Worm (Caenorhabditis elegans): Measurements from ENCODE around the gene C06B8.7.

C06B8.7 gene

DNA sequence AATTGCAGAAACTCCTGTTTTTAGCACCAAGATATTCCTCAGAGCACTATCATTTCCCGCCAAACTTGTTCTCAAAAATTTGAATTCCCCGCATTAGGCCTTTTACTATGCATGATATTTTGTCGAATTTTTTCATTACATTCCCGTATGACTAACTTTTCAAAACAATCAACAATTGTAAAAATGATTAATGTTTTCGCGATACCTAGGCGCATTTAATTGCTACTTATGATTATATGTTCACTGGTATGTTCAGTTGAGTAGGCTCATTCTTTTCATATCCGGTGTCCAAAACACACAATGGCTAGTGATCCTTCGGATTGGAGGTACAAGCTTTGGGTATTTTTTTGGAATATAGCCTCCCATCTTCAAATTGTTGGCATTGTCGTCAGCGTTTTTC lies 10.8 kb upstream of the C06B8.7 start, which contains the start of gene srw-21:
srw-21 (plus strand) TSS at position 301 of the 400 bp plus-strand sequence.
- no peak for TF ChIP-seq unc-62 (GFP tag; optimal IDR thresholded peaks at IDR 0.05)

DNA sequence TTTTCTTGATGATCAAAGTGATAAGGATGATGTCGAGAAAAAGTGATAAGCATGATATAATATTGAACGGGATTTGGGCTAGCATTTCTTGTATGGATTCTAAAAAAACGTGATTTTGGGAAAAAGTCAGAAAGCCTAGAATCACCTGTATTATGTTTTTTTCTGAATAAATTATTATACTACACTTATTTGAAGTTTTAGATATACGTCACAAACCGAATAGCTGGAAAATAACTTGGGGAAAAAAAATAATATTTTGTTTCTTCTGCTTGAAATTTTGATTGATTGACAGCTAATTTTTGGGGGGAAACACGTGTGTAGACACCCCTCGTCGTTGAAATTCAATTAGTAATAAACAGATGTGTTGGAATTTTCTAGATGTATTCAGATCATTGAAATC lies 6.0 kb upstream of the C06B8.7 start, which contains the start of gene str-264:
str-264 (minus strand) TSS at position 101 of the 400 bp plus-strand sequence.
- TF ChIP-seq unc-62 (GFP tag; optimal IDR thresholded peaks at IDR 0.05), result no peak

ce11 chrV:15493680-15494079 lies 4.9 kb upstream of the C06B8.7 start, which contains the start of gene srh-218:
Gene srh-218, plus strand, starts transcription at chrV:15493980.
- no peak for TF ChIP-seq unc-62 (GFP tag; optimal IDR thresholded peaks at IDR 0.05)

- no peak for TF ChIP-seq unc-62 (GFP tag; optimal IDR thresholded peaks at IDR 0.05)
These were observed 3.4 kb upstream of the C06B8.7 start, which contains the start of gene srh-219 for ce11 chrV:15495169-15495568. Gene srh-219, plus strand, starts transcription at chrV:15495469.

ce11 chrV:15497731-15498130 lies 803 bp upstream of the C06B8.7 start:
- TF ChIP-seq unc-62 (GFP tag; optimal IDR thresholded peaks at IDR 0.05), result no peak

ce11 chrV:15499099-15499498 lies 565 bp downstream of the C06B8.7 start:
- TF ChIP-seq unc-62 (GFP tag; optimal IDR thresholded peaks at IDR 0.05), result no peak

ce11 chrV:15503603-15504002 lies 5.1 kb downstream of the C06B8.7 start:
- TF ChIP-seq unc-62 (GFP tag; optimal IDR thresholded peaks at IDR 0.05), result no peak

DNA sequence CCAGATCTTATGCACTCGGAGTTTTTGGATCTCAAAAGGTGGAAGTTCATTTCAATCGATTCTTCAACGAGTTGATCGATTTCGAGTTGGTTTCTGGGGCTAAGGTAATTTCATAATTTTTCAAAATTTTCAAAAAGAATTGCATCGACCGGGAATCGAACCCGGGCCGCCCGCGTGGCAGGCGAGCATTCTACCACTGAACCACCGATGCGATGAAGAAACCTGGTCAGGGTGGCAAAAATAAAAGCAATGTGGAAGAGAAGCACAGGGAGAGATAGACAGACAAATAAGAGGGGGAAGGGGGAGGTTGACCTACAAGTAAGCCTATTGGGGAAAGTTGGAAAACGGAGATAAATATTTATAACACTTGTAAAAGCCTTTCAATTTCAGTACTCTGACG lies 6.5 kb downstream of the C06B8.7 start:
- no peak for TF ChIP-seq unc-62 (GFP tag; optimal IDR thresholded peaks at IDR 0.05)

DNA sequence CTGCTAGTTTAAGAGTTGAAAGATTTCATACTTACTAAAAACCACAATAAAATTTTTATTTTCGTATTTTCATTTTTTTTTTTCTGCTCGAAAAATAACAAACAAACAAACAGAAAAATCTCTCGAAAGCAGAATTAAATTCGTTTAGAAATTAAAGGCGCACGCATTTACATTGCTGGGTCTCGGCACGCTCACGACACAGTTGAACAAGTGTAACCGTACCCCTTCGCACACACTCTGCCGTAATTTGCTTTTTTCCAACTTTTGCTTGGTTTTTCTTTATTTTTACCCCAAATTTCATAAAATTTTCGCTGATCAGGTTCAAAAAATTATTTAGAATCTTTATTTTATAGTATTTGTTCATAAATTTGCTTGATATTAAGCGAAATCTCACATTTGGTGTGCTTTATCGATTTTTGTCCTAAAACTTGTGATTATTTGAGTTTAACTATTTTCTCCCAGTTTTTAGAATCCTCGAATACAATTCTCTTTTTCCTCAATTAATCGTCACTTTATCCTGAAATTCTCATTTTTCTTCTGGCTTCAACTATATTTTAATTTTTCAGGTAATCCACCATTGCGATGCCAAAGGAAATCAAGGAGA lies 13.2 kb downstream of the C06B8.7 start, which contains the start of gene rpl-38:
rpl-38 (plus strand) TSS at position 554 of the 604 bp plus-strand sequence.
- TF ChIP-seq unc-62 (GFP tag; optimal IDR thresholded peaks at IDR 0.05), result no peak

DNA sequence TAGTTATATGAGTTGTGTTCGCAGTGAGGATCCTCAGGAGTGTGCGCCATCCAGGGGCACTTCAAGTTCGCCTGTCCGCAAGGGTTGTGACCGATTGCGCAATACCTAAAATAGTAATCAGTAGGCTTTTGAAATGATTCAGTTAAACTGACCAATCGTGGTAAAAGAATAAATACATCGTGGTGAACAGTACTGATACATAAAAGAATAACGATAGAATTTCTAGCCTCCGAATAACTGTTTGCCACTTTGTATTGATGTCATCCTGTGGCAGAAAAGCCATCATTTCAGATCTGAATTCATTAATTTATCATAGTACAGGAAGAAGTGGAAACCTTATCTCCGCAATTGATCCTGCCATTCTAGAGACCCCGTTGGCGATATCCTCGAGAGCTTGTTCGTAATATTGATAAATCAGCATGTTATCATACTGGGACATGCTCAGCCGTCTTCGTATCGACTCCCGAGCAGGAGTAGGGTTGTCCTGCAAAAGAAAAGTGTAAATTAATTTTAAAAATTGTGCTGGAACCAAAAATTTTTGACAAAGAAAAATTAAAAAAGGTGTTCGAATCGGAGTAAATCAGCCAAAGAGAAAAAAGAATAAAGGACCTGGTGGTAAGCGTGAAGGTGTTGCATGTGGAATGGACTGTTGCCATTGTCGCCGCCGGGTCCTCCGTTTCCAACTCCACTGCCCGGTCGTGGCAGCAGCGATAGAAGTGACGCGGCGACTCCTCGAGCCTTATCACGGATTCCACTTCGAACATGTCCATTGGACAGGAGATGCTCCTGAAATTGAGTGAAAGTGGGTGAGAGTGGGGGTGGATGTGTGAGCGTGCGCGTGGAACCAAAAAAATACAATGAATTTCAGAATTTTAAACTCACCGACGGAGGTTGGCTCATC lies 14.6 kb downstream of the C06B8.7 start:
- no peak for TF ChIP-seq unc-62 (GFP tag; optimal IDR thresholded peaks at IDR 0.05)

ce11 chrV:15515365-15515764 lies 16.8 kb downstream of the C06B8.7 start:
- TF ChIP-seq unc-62 (GFP tag; optimal IDR thresholded peaks at IDR 0.05), result no peak

DNA sequence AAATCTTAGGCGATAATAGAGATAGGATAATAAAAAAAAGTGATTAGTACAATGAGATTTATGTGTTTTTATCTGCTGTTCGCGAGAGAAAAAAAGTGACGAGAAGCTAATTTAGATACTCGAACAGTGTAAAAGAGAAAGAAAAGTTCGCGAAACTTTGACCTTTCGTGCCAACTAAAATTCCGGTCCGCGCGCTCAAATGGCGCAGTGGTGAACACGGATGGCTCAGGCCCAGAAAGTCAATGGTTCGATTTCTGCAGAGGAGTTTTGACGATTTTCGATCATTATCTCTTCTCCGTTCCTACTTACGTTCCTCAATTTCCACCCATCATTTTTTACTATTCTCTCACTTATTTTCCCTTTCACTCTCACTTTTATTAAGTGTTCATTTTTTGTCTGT lies 17.9 kb downstream of the C06B8.7 start:
- no peak for TF ChIP-seq unc-62 (GFP tag; optimal IDR thresholded peaks at IDR 0.05)

- no peak for TF ChIP-seq unc-62 (GFP tag; optimal IDR thresholded peaks at IDR 0.05)
These were observed 18.9 kb downstream of the C06B8.7 start, which contains the start of gene F21A3.3 for ce11 chrV:15517413-15517812. Gene F21A3.3, plus strand, starts transcription at chrV:15517713.

- no peak for TF ChIP-seq unc-62 (GFP tag; optimal IDR thresholded peaks at IDR 0.05)
These were observed 21.3 kb downstream of the C06B8.7 start for ce11 chrV:15519845-15520244.

ce11 chrV:15520398-15520797 lies 21.9 kb downstream of the C06B8.7 start:
- TF ChIP-seq unc-62 (GFP tag; optimal IDR thresholded peaks at IDR 0.05), result no peak

- TF ChIP-seq unc-62 (GFP tag; optimal IDR thresholded peaks at IDR 0.05), result no peak
These were observed 23.4 kb downstream of the C06B8.7 start, which contains the start of gene lgc-31 for ce11 chrV:15521920-15522319. Gene lgc-31, minus strand, starts transcription at chrV:15522020.

DNA sequence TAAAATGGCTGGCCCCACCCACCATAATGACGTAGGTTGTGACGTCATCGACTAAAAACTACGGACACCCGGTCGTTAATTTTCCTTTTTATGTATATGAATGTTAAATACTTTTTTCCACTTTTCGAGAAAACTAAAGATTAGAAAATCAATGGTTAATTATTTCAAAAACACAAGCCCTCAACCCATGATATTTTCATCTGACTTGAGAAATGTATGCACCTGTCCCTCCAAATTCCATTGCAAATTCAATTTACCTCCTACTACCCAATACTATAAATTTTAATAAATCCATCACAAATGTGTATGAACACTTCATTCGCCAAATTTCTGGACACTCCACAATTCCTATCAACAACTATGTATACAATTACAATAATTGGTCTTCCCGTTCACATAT lies 30.5 kb downstream of the C06B8.7 start, which contains the start of gene srh-276:
srh-276 (plus strand) TSS at position 301 of the 400 bp plus-strand sequence.
- TF ChIP-seq unc-62 (GFP tag; optimal IDR thresholded peaks at IDR 0.05), result no peak
